Worm (Caenorhabditis elegans) whole organism, late embryonic: ENCODE results near the gene irld-55.

Experiments used
- F13H6.1 ChIP-seq: sonication (generic microtip); optimal IDR thresholded peaks from 2 replicates; lab custom pipeline; 2016; ENCODE audit warnings: missing genetic modification characterization, missing compliant biosample characterization
- K09A11.1 ChIP-seq: sonication (generic microtip); optimal IDR thresholded peaks from 2 replicates; lab custom pipeline; 2017; ENCODE audit warnings: antibody characterized with exemption, mild to moderate bottlenecking, missing genetic modification characterization, missing compliant biosample characterization; ENCODE audit not compliant: insufficient read depth
- ama-1 ChIP-seq: fragments of 150-350 bp; optimal IDR thresholded peaks from 2 replicates; lab custom pipeline; 2014
- ceh-6 ChIP-seq: fragments of 200-800 bp; sonication (Bioruptor generic); optimal IDR thresholded peaks from 2 replicates; lab custom pipeline; 2018; ENCODE audit warnings: mild to moderate bottlenecking, missing genetic modification characterization, missing compliant biosample characterization
- ceh-9 ChIP-seq: sonication (generic microtip); optimal IDR thresholded peaks from 2 replicates; lab custom pipeline; 2016; ENCODE audit warnings: mild to moderate bottlenecking, missing genetic modification characterization, inconsistent platforms, missing compliant biosample characterization
- elt-4 ChIP-seq: sonication (generic microtip); optimal IDR thresholded peaks from 2 replicates; lab custom pipeline; 2016; ENCODE audit warnings: missing genetic modification characterization, missing compliant biosample characterization
- fkh-10 ChIP-seq: fragments of 150-350 bp; optimal IDR thresholded peaks from 2 replicates; lab custom pipeline; 2014; ENCODE audit warnings: missing biosample characterization, missing genetic modification reagents, missing genetic modification characterization
- nhr-11 ChIP-seq: fragments of 150-350 bp; optimal IDR thresholded peaks from 2 replicates; lab custom pipeline; 2014; ENCODE audit warnings: missing biosample characterization, missing genetic modification characterization
- pqm-1 ChIP-seq: sonication (generic microtip); optimal IDR thresholded peaks from 2 replicates; lab custom pipeline; 2016; ENCODE audit warnings: missing genetic modification characterization, missing compliant biosample characterization
- rnt-1 ChIP-seq: sonication (generic microtip); optimal IDR thresholded peaks from 2 replicates; lab custom pipeline; 2016; ENCODE audit warnings: missing genetic modification characterization, missing compliant biosample characterization
- tbx-2 ChIP-seq: sonication (generic microtip); optimal IDR thresholded peaks from 2 replicates; lab custom pipeline; 2016; ENCODE audit warnings: missing genetic modification characterization, missing compliant biosample characterization
- ttx-3 ChIP-seq: sonication (generic microtip); optimal IDR thresholded peaks from 2 replicates; lab custom pipeline; 2016; ENCODE audit warnings: missing genetic modification reagents, missing genetic modification characterization, missing compliant biosample characterization

DNA sequence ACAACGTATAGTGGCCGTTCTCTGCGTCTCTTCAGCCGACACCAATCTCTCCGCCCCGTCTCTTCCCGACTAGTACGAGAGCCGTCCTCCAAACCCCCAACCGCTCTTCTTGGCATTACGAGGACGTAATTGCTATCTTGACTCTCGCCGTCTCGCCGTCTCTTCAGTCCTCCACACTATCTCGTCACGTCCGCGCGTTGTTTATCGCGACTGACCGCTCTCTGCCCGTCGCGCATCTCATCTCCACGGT, 13.4 kb downstream of the irld-55 start:
- TF ChIP-seq nhr-11 (tag; lab: Kevin White, UChicago) (no peak), ceh-6 (GFP tag; lab: Kevin White, UChicago) (no peak), rnt-1 (tag; lab: Kevin White, UChicago) (no peak), pqm-1 (no peak), ceh-9 (tag; lab: Kevin White, UChicago) (no peak), ama-1 (lab: Kevin White, UChicago) (no peak), elt-4 (tag; lab: Kevin White, UChicago) (no peak), fkh-10 (GFP tag; lab: Kevin White, UChicago) (no peak), tbx-2 (tag; lab: Kevin White, UChicago) (no peak), K09A11.1 (tag; lab: Kevin White, UChicago) (no peak), F13H6.1 (peak; percentile 96), ttx-3 (tag; lab: Kevin White, UChicago) (no peak)
